Worm (Caenorhabditis elegans) whole organism, late embryonic: Measurements from ENCODE around the gene fbxa-96.

Experiments
- F13H6.1 ChIP-seq: sonication (generic microtip); optimal IDR thresholded peaks from 2 replicates; lab custom pipeline; 2016; ENCODE audit warnings: missing genetic modification characterization, missing compliant biosample characterization
- ahr-1 ChIP-seq: sonication (generic microtip); optimal IDR thresholded peaks from 2 replicates; lab custom pipeline; 2016; ENCODE audit warnings: missing genetic modification characterization, missing compliant biosample characterization
- ama-1 ChIP-seq: fragments of 150-350 bp; optimal IDR thresholded peaks from 2 replicates; lab custom pipeline; 2014
- ceh-14 ChIP-seq: sonication (generic microtip); optimal IDR thresholded peaks from 2 replicates; lab custom pipeline; 2016; ENCODE audit warnings: missing genotype, missing genetic modification characterization, missing compliant biosample characterization
- ceh-19 ChIP-seq: fragments of 200-800 bp; sonication (Bioruptor generic); optimal IDR thresholded peaks from 2 replicates; lab custom pipeline; 2018; ENCODE audit warnings: mild to moderate bottlenecking, missing genetic modification characterization, missing compliant biosample characterization
- ceh-45 ChIP-seq: fragments of 200-800 bp; sonication (Bioruptor generic); IDR thresholded peaks from 2 replicates; pipeline ENCODE4 v1.3.6; 2022; ENCODE audit warnings: missing genetic modification reagents, missing genetic modification characterization, missing compliant biosample characterization
- che-1 ChIP-seq: sonication (generic microtip); optimal IDR thresholded peaks from 2 replicates; lab custom pipeline; 2016; ENCODE audit warnings: mild to moderate bottlenecking, missing genetic modification characterization, missing compliant biosample characterization
- elt-4 ChIP-seq: sonication (generic microtip); optimal IDR thresholded peaks from 2 replicates; lab custom pipeline; 2016; ENCODE audit warnings: missing genetic modification characterization, missing compliant biosample characterization
- hlh-13 ChIP-seq: fragments of 200-800 bp; sonication (Bioruptor generic); optimal IDR thresholded peaks from 2 replicates; lab custom pipeline; 2018; ENCODE audit warnings: mild to moderate bottlenecking, missing genetic modification characterization, missing compliant biosample characterization
- hlh-8 ChIP-seq: sonication (generic microtip); optimal IDR thresholded peaks from 2 replicates; lab custom pipeline; 2016; ENCODE audit warnings: missing genotype, missing genetic modification characterization, missing compliant biosample characterization
- pqm-1 ChIP-seq: sonication (generic microtip); optimal IDR thresholded peaks from 2 replicates; lab custom pipeline; 2016; ENCODE audit warnings: missing genetic modification characterization, missing compliant biosample characterization
- sox-4 ChIP-seq: sonication (generic microtip); optimal IDR thresholded peaks from 2 replicates; lab custom pipeline; 2017; ENCODE audit warnings: mild to moderate bottlenecking, missing genetic modification characterization, inconsistent platforms, missing compliant biosample characterization

ce11 chrX:15100369-15100963 is 40.3 kb upstream of the fbxa-96 start, which contains the start of gene dhhc-1:
- no peak for TF ChIP-seq hlh-8 (tag; lab: Kevin White, UChicago)
- TF ChIP-seq ahr-1, result no peak
- no peak for TF ChIP-seq ceh-19 (GFP tag; lab: Kevin White, UChicago)
- TF ChIP-seq sox-4, result no peak
- TF ChIP-seq che-1, result no peak
- TF ChIP-seq elt-4 (tag; lab: Kevin White, UChicago), result no peak
- TF ChIP-seq ceh-14 (tag; lab: Kevin White, UChicago), result no peak
- no peak for TF ChIP-seq ama-1 (lab: Kevin White, UChicago)
- TF ChIP-seq ceh-45 (GFP tag; lab: Robert Waterston, UW), result no peak
- no peak for TF ChIP-seq F13H6.1
- TF ChIP-seq hlh-13, result no peak
- TF ChIP-seq pqm-1, result no peak
